Fruit fly (Drosophila melanogaster) whole organism, embryonic: ENCODE results near the gene waw.
A peak's percentile ranks its signal among the peaks of the same experiment; 100 is the strongest.

Experiments used
- BtbVII ChIP-seq: fragments of 200-800 bp; sonication (Bioruptor generic); optimal IDR thresholded peaks from 3 replicates; lab custom pipeline; 2017; ENCODE audit warnings: missing biosample characterization, mild to moderate bottlenecking, missing genetic modification characterization
- CG10431 ChIP-seq: fragments of 200-800 bp; sonication (Bioruptor generic); optimal IDR thresholded peaks from 3 replicates; lab custom pipeline; 2018; ENCODE audit warnings: missing biosample characterization, mild to moderate bottlenecking, missing genetic modification characterization
- CG13424 ChIP-seq: fragments of 200-800 bp; sonication (Bioruptor generic); optimal IDR thresholded peaks from 2 replicates; lab custom pipeline; 2019; ENCODE audit warnings: missing biosample characterization, mild to moderate bottlenecking, missing genetic modification characterization, moderate library complexity
- CG15696 ChIP-seq: fragments of 200-800 bp; sonication (Bioruptor generic); optimal IDR thresholded peaks from 2 replicates; lab custom pipeline; 2019; ENCODE audit warnings: missing biosample characterization, mild to moderate bottlenecking, missing genetic modification characterization, moderate library complexity
- CG3065 ChIP-seq: fragments of 200-800 bp; sonication (Bioruptor generic); optimal IDR thresholded peaks from 2 replicates; lab custom pipeline; 2016; ENCODE audit warnings: missing biosample characterization, missing genetic modification characterization
- CG33213 ChIP-seq: fragments of 200-800 bp; sonication (Bioruptor generic); optimal IDR thresholded peaks from 3 replicates; lab custom pipeline; 2016; ENCODE audit warnings: missing biosample characterization, missing genetic modification characterization
- CG42726 ChIP-seq: fragments of 200-800 bp; sonication (Bioruptor generic); IDR thresholded peaks from 2 replicates; pipeline ENCODE4 v1.3.6; 2022; ENCODE audit warnings: missing biosample characterization, missing genetic modification characterization; ENCODE audit not compliant: partially characterized antibody
- CG4707 ChIP-seq: fragments of 200-800 bp; sonication (Bioruptor generic); optimal IDR thresholded peaks from 2 replicates; lab custom pipeline; 2018; ENCODE audit warnings: missing biosample characterization, mild to moderate bottlenecking, missing genetic modification characterization, moderate library complexity
- CG4820 ChIP-seq: fragments of 200-800 bp; sonication (Bioruptor generic); optimal IDR thresholded peaks from 3 replicates; lab custom pipeline; 2016; ENCODE audit warnings: missing biosample characterization, missing genetic modification characterization
- CG6175 ChIP-seq: fragments of 200-800 bp; sonication (Bioruptor generic); IDR thresholded peaks from 3 replicates; pipeline ENCODE4 v1.3.6; 2022; ENCODE audit warnings: missing biosample characterization, missing genetic modification characterization
- CG6689 ChIP-seq: fragments of 200-800 bp; sonication (Bioruptor generic); IDR thresholded peaks from 2 replicates; pipeline ENCODE4 v1.3.6; 2022; ENCODE audit warnings: missing biosample characterization, missing genetic modification characterization
- CG6765 ChIP-seq: fragments of 200-800 bp; sonication (Bioruptor generic); optimal IDR thresholded peaks from 3 replicates; lab custom pipeline; 2017; ENCODE audit warnings: missing biosample characterization, mild to moderate bottlenecking, missing genetic modification characterization
- CG7745 ChIP-seq: fragments of 200-800 bp; sonication (Bioruptor generic); optimal IDR thresholded peaks from 2 replicates; lab custom pipeline; 2018; ENCODE audit warnings: missing biosample characterization, mild to moderate bottlenecking, missing genetic modification characterization, moderate library complexity
- CG8359 ChIP-seq: fragments of 200-800 bp; sonication (Bioruptor generic); optimal IDR thresholded peaks from 2 replicates; lab custom pipeline; 2017; ENCODE audit warnings: missing biosample characterization, mild to moderate bottlenecking, missing genetic modification characterization, borderline replicate concordance
- CG8924 ChIP-seq: fragments of 200-800 bp; optimal IDR thresholded peaks from 3 replicates; lab custom pipeline; 2019; ENCODE audit warnings: missing biosample characterization, mild to moderate bottlenecking, missing genetic modification characterization, moderate library complexity
- Dip3 ChIP-seq: fragments of 200-800 bp; sonication (Bioruptor generic); optimal IDR thresholded peaks from 3 replicates; lab custom pipeline; 2016; ENCODE audit warnings: missing biosample characterization, missing genetic modification characterization
- Dll ChIP-seq: fragments of 200-800 bp; sonication (Bioruptor generic); IDR thresholded peaks from 4 replicates; pipeline ENCODE4 v1.3.6; 2022; ENCODE audit warnings: missing biosample characterization, missing genetic modification characterization; ENCODE audit not compliant: partially characterized antibody
- Elba2 ChIP-seq: fragments of 200-800 bp; sonication (Bioruptor generic); optimal IDR thresholded peaks from 3 replicates; lab custom pipeline; 2016; ENCODE audit warnings: missing biosample characterization, missing genetic modification characterization
- H2.0 ChIP-seq: fragments of 200-800 bp; sonication (Bioruptor generic); IDR thresholded peaks from 2 replicates; pipeline ENCODE4 v1.3.6; 2022; ENCODE audit warnings: missing biosample characterization, missing genetic modification characterization
- HHEX ChIP-seq: fragments of 200-800 bp; sonication (Bioruptor generic); optimal IDR thresholded peaks from 3 replicates; lab custom pipeline; 2017; ENCODE audit warnings: missing biosample characterization, mild to moderate bottlenecking, missing genetic modification characterization, missing genetic modification reagents
- HLH3B ChIP-seq: fragments of 200-800 bp; sonication (Bioruptor generic); IDR thresholded peaks from 2 replicates; pipeline ENCODE4 v1.3.6; 2022; ENCODE audit warnings: missing biosample characterization, missing genetic modification characterization
- HLH4C ChIP-seq: fragments of 200-800 bp; sonication (Bioruptor generic); IDR thresholded peaks from 3 replicates; pipeline ENCODE4 v1.3.6; 2022; ENCODE audit warnings: missing biosample characterization, missing genetic modification characterization; ENCODE audit not compliant: partially characterized antibody
- HLH54F ChIP-seq: fragments of 200-800 bp; sonication (Bioruptor generic); optimal IDR thresholded peaks from 3 replicates; lab custom pipeline; 2016; ENCODE audit warnings: missing biosample characterization, missing genetic modification characterization
- HLHmδ ChIP-seq: fragments of 200-800 bp; sonication (Bioruptor generic); optimal IDR thresholded peaks from 2 replicates; lab custom pipeline; 2018; ENCODE audit warnings: missing biosample characterization, mild to moderate bottlenecking, missing genetic modification characterization, moderate library complexity
- MESR4 ChIP-seq: fragments of 200-800 bp; sonication (Bioruptor generic); optimal IDR thresholded peaks from 2 replicates; lab custom pipeline; 2018; ENCODE audit warnings: missing biosample characterization, mild to moderate bottlenecking, missing genetic modification characterization, moderate library complexity
- Mad ChIP-seq: fragments of 200-800 bp; sonication (Bioruptor generic); optimal IDR thresholded peaks from 2 replicates; lab custom pipeline; 2016; ENCODE audit warnings: missing biosample characterization, missing genetic modification characterization
- Mrtf ChIP-seq: fragments of 200-800 bp; sonication (Bioruptor generic); IDR thresholded peaks from 3 replicates; pipeline ENCODE4 v1.3.6; 2022; ENCODE audit warnings: missing biosample characterization, missing genetic modification characterization
- PHDP ChIP-seq: fragments of 200-800 bp; sonication (Bioruptor generic); optimal IDR thresholded peaks from 3 replicates; lab custom pipeline; 2018; ENCODE audit warnings: missing biosample characterization, mild to moderate bottlenecking, missing genetic modification characterization, moderate library complexity
- Usf ChIP-seq: fragments of 200-800 bp; sonication (Bioruptor generic); optimal IDR thresholded peaks from 2 replicates; lab custom pipeline; 2017; ENCODE audit warnings: missing genotype, missing biosample characterization, missing genetic modification characterization
- aop ChIP-seq: fragments of 200-800 bp; sonication (Bioruptor generic); IDR thresholded peaks from 2 replicates; pipeline ENCODE4 v1.3.6; 2022; ENCODE audit warnings: missing biosample characterization, missing genetic modification characterization
- bab2 ChIP-seq: fragments of 200-800 bp; sonication (Bioruptor generic); optimal IDR thresholded peaks from 2 replicates; lab custom pipeline; 2016; ENCODE audit warnings: missing biosample characterization, missing genetic modification characterization
- bbx ChIP-seq: fragments of 200-800 bp; sonication (Bioruptor generic); IDR thresholded peaks from 2 replicates; pipeline ENCODE4 v1.3.6; 2022; ENCODE audit warnings: missing biosample characterization, missing genetic modification characterization; ENCODE audit not compliant: partially characterized antibody
- crc ChIP-seq: fragments of 200-800 bp; sonication (Bioruptor generic); optimal IDR thresholded peaks from 2 replicates; lab custom pipeline; 2016; ENCODE audit warnings: missing biosample characterization, missing genetic modification characterization
- emc ChIP-seq: fragments of 200-800 bp; sonication (Bioruptor generic); optimal IDR thresholded peaks from 2 replicates; lab custom pipeline; 2016; ENCODE audit warnings: missing biosample characterization, missing genetic modification characterization
- en ChIP-seq: fragments of 200-800 bp; sonication (Bioruptor generic); optimal IDR thresholded peaks from 2 replicates; lab custom pipeline; 2016; ENCODE audit warnings: missing biosample characterization, missing genetic modification characterization
- insv ChIP-seq, 2 experiments: fragments of 200-800 bp; sonication (Bioruptor generic); optimal IDR thresholded peaks; 3 replicates each; lab custom pipeline; 2016 to 2018; ENCODE audit warnings: missing biosample characterization in 2 of 2, missing genetic modification characterization in 2 of 2
- jing ChIP-seq: fragments of 200-800 bp; sonication (Bioruptor generic); optimal IDR thresholded peaks from 2 replicates; lab custom pipeline; 2018; ENCODE audit warnings: missing biosample characterization, mild to moderate bottlenecking, missing genetic modification characterization
- knrl ChIP-seq: fragments of 200-800 bp; sonication (Bioruptor generic); IDR thresholded peaks from 3 replicates; pipeline ENCODE4 v1.3.6; 2022; ENCODE audit warnings: missing biosample characterization, missing genetic modification characterization; ENCODE audit not compliant: partially characterized antibody
- mirr ChIP-seq: fragments of 200-800 bp; sonication (Bioruptor generic); optimal IDR thresholded peaks from 3 replicates; lab custom pipeline; 2018; ENCODE audit warnings: missing biosample characterization, mild to moderate bottlenecking, missing genetic modification characterization
- nom ChIP-seq: fragments of 200-800 bp; sonication (Bioruptor generic); optimal IDR thresholded peaks from 2 replicates; lab custom pipeline; 2017; ENCODE audit warnings: missing biosample characterization, missing genetic modification characterization, mild to moderate bottlenecking, moderate library complexity, missing genetic modification reagents
- pfk ChIP-seq: fragments of 200-800 bp; sonication (Bioruptor generic); optimal IDR thresholded peaks from 2 replicates; lab custom pipeline; 2018; ENCODE audit warnings: missing biosample characterization, mild to moderate bottlenecking, missing genetic modification characterization, moderate library complexity
- sens ChIP-seq: fragments of 200-800 bp; sonication (Bioruptor generic); peaks from one replicate; lab custom pipeline; 2016; ENCODE audit warnings: missing biosample characterization, missing genetic modification characterization
- toy ChIP-seq: fragments of 200-800 bp; sonication (Bioruptor generic); IDR thresholded peaks from 2 replicates; pipeline ENCODE4 v1.3.6; 2022; ENCODE audit warnings: missing biosample characterization, missing genetic modification characterization
- usp ChIP-seq: fragments of >200 bp; optimal IDR thresholded peaks from 2 replicates; lab custom pipeline; 2017; ENCODE audit warnings: missing biosample characterization, missing genetic modification characterization

The waw gene

DNA sequence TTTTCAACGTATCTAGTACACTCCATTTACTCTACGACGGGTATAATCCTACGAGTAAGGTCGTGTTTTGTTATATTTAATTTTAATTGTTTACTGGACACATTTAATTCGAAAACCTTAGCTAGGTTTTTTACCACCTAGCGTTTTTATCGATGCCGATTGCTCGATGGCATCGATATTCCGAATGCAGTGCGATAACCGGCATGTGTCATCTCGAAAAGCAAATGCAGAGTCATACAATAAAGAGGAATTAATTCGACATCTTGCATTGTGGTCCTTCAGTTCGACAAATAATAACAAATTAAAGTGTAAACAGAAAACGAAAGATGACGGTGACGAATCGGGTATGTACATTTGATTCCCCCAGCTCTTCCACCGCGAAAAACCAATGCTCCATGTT, 47.0 kb upstream of the waw start, which contains the start of gene Rpt6 (continued):
- TF ChIP-seq insv (GFP tag; optimal IDR thresholded peaks at IDR 0.05; lab: Kevin White, UChicago) (no peak), Dll (peak; percentile 74), PHDP (no peak), aop (GFP tag; lab: Robert Waterston, UW) (no peak), CG33213 (GFP tag; lab: Kevin White, UChicago) (peak; percentile 20), CG42726 (peak; percentile 44; the same call in 1 of the 2 replicates), CG8924 (peak; percentile 4), bab2 (GFP tag; lab: Kevin White, UChicago) (no peak), Mad (GFP tag; lab: Kevin White, UChicago) (no peak), CG4707 (GFP tag; lab: Kevin White, UChicago) (no peak), CG7745 (no peak), CG10431 (no peak), BtbVII (GFP tag; lab: Kevin White, UChicago) (no peak), usp (no peak), mirr (GFP tag; lab: Kevin White, UChicago) (no peak), HLH4C (GFP tag; lab: Robert Waterston, UW) (peak; percentile 80), MESR4 (GFP tag; lab: Kevin White, UChicago) (peak; percentile 84), HLHmδ (GFP tag; lab: Kevin White, UChicago) (no peak), knrl (GFP tag; lab: Robert Waterston, UW) (peak; percentile 73), jing (no peak), pfk (GFP tag; lab: Kevin White, UChicago) (no peak), H2.0 (GFP tag; lab: Robert Waterston, UW) (no peak), Mrtf (no peak), CG13424 (tag; lab: Kevin White, UChicago) (no peak), Dip3 (GFP tag; lab: Kevin White, UChicago) (no peak), HLH54F (GFP tag; lab: Kevin White, UChicago) (no peak), Usf (GFP tag; lab: Kevin White, UChicago) (no peak), CG8359 (GFP tag; lab: Kevin White, UChicago) (no peak), emc (GFP tag; lab: Kevin White, UChicago) (no peak), HHEX (GFP tag; lab: Kevin White, UChicago) (no peak), CG4820 (peak; percentile 76), en (GFP tag; lab: Kevin White, UChicago) (no peak), nom (no peak), Elba2 (no peak), CG6175 (GFP tag; lab: Robert Waterston, UW) (no peak), CG6765 (GFP tag; lab: Kevin White, UChicago) (no peak), CG15696 (no peak), crc (no peak)
- TF ChIP-seq, all 482 proteins: peak for 81

DNA sequence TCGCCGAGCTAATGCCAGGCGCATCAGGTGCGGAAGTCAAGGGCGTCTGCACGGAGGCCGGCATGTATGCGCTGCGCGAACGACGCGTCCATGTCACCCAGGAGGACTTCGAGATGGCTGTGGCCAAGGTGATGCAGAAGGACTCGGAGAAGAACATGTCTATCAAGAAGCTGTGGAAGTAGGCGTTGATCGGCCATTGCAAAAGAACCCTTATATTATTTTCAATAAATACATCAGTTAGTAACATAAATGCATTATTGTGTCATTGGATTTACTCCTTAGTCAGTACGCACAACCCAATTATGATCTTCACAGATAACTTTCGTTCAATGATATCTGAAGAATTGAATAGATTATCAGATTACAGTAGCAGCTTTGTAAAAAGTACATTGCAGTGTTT, 45.4 kb upstream of the waw start, which contains the start of gene CG1801:
CG1801 (minus strand) TSS at position 101 of the 400 bp plus-strand sequence.
- no peak for TF ChIP-seq CG6689 (GFP tag; lab: Robert Waterston, UW)
- TF ChIP-seq bbx (GFP tag; lab: Robert Waterston, UW) = 0 out of 2 replicates have a peak, but pooled peaks have one; percentile 23
- TF ChIP-seq toy (GFP tag; lab: Robert Waterston, UW) = no peak
- no peak for TF ChIP-seq CG3065 (GFP tag; lab: Kevin White, UChicago)
- peak; percentile 9 for TF ChIP-seq sens
- TF ChIP-seq HLH3B (GFP tag; lab: Robert Waterston, UW) = no peak
- TF ChIP-seq, all 482 proteins: peak for 2
